4 fruit fly cellular contexts compared by ENCODE assay signal in the genomic region with DNA sequence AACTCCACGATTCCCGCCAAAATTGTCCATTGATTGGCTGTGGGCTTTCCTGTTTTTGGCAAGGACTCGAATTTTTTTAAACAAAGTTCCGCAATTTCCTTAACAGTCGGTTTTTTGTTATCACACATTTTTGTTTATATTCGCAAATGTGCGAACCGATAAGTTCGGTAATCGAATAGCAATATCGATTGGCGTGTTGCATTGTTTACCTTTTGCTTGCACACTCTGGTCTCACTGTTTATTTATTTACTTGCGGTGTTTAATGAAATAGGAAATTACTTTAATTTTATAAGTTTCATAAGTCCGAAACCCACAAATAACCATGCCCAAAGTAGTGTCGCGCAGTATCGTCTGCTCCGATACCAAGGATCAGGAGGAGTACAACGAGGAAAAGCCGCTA.
A peak's percentile ranks its signal among the peaks of the same experiment; 100 is the strongest.
TF ChIP-seq lines count a peak whose summit lies in the region.

A gene (minus strand): TSS at position 152 of the 400 bp plus-strand sequence.
A gene (plus strand): TSS at position 200 of the 400 bp plus-strand sequence.

- no peak for TF ChIP-seq CTCF in whole organism, embryonic (GFP tag; optimal IDR thresholded peaks at IDR 0.05; lab: Kevin White, UChicago)

TF ChIP-seq in whole organism, adult, 20 proteins besides CTCF, POLR2A, EP300 and RAD21:
- peak; percentile 23 for TF ChIP-seq Mnt (GFP tag; optimal IDR thresholded peaks at IDR 0.05; lab: Kevin White, UChicago)
- no peak for TF ChIP-seq CG1620 (GFP tag; optimal IDR thresholded peaks at IDR 0.05; lab: Kevin White, UChicago)
- TF ChIP-seq pad (GFP tag; optimal IDR thresholded peaks at IDR 0.05; lab: Kevin White, UChicago), result no peak
- no peak for TF ChIP-seq CG5204 (GFP tag; optimal IDR thresholded peaks at IDR 0.05; lab: Kevin White, UChicago)
- no peak for TF ChIP-seq CG11617 (GFP tag; optimal IDR thresholded peaks at IDR 0.05; lab: Kevin White, UChicago)
- TF ChIP-seq tj (GFP tag; optimal IDR thresholded peaks at IDR 0.05; lab: Kevin White, UChicago), result no peak
- no peak for TF ChIP-seq CG33017 (tag; optimal IDR thresholded peaks at IDR 0.05; lab: Kevin White, UChicago)
- no peak for TF ChIP-seq CG14711 (tag; optimal IDR thresholded peaks at IDR 0.05; lab: Kevin White, UChicago)
- peak; percentile 22 for TF ChIP-seq cic (GFP tag; optimal IDR thresholded peaks at IDR 0.05; lab: Kevin White, UChicago)
- no peak for TF ChIP-seq CG7045 (GFP tag; optimal IDR thresholded peaks at IDR 0.05; lab: Kevin White, UChicago)
- no peak for TF ChIP-seq Clk (GFP tag; optimal IDR thresholded peaks at IDR 0.05; lab: Kevin White, UChicago)
- no peak for TF ChIP-seq toe (GFP tag; optimal IDR thresholded peaks at IDR 0.05; lab: Kevin White, UChicago)
- TF ChIP-seq Hr96 (GFP tag; optimal IDR thresholded peaks at IDR 0.05; lab: Kevin White, UChicago), result no peak
- TF ChIP-seq CG12768 (GFP tag; optimal IDR thresholded peaks at IDR 0.05; lab: Kevin White, UChicago), result no peak
- no peak for TF ChIP-seq cnc (optimal IDR thresholded peaks at IDR 0.05; lab: Kevin White, UChicago)
- TF ChIP-seq Crg-1 (GFP tag; optimal IDR thresholded peaks at IDR 0.05; lab: Kevin White, UChicago), result no peak
- no peak for TF ChIP-seq kay (GFP tag; lab: Kevin White, UChicago; ENCODE audit: borderline replicate concordance)
- TF ChIP-seq CG7101 (tag; optimal IDR thresholded peaks at IDR 0.05; lab: Kevin White, UChicago), result no peak
- peak; percentile 13 for TF ChIP-seq bab1 (GFP tag; optimal IDR thresholded peaks at IDR 0.05; lab: Kevin White, UChicago)
- TF ChIP-seq ovo (GFP tag; optimal IDR thresholded peaks at IDR 0.05; lab: Kevin White, UChicago), result no peak

TF ChIP-seq in whole organism, embryonic, 481 proteins besides CTCF, POLR2A, EP300 and RAD21 (continues in another document):
- TF ChIP-seq Bteb2 (GFP tag; optimal IDR thresholded peaks at IDR 0.05; lab: Kevin White, UChicago) (no peak), Myb (GFP tag; optimal IDR thresholded peaks at IDR 0.05; lab: Kevin White, UChicago) (peak; percentile 26), pzg (GFP tag; optimal IDR thresholded peaks at IDR 0.05; lab: Kevin White, UChicago) (peak; percentile 67), Dref (GFP tag; IDR thresholded peaks at IDR 0.05; lab: Robert Waterston, UW) (peak; percentile 80), NFAT (GFP tag; IDR thresholded peaks at IDR 0.05; lab: Robert Waterston, UW) (no peak), Scr (GFP tag; IDR thresholded peaks at IDR 0.05; lab: Robert Waterston, UW; ENCODE audit: partially characterized antibody) (peak; percentile 61), knrl (GFP tag; IDR thresholded peaks at IDR 0.05; lab: Robert Waterston, UW; ENCODE audit: partially characterized antibody) (0 out of 3 replicates have a peak, but pooled peaks have one; percentile 15), CG14710 (tag; optimal IDR thresholded peaks at IDR 0.05; lab: Kevin White, UChicago) (peak; percentile 35), Doc2 (GFP tag; IDR thresholded peaks at IDR 0.05; lab: Robert Waterston, UW) (no peak), CG11560 (tag; IDR thresholded peaks at IDR 0.05; lab: Robert Waterston, UW) (peak; percentile 98), Asciz (GFP tag; optimal IDR thresholded peaks at IDR 0.05; lab: Kevin White, UChicago) (no peak), Dbx (GFP tag; IDR thresholded peaks at IDR 0.05; lab: Robert Waterston, UW) (no peak), MESR4 (GFP tag; optimal IDR thresholded peaks at IDR 0.05; lab: Kevin White, UChicago) (peak; percentile 46), CG2116 (GFP tag; optimal IDR thresholded peaks at IDR 0.05; lab: Kevin White, UChicago) (peak; percentile 59), cad (GFP tag; optimal IDR thresholded peaks at IDR 0.05; lab: Kevin White, UChicago) (no peak), CG15073 (GFP tag; optimal IDR thresholded peaks at IDR 0.05; lab: Kevin White, UChicago) (no peak), CG17186 (GFP tag; optimal IDR thresholded peaks at IDR 0.05; lab: Kevin White, UChicago) (peak; percentile 26), Sin3A (optimal IDR thresholded peaks at IDR 0.05; lab: Kevin White, UChicago) (peak; percentile 35), Vsx1 (GFP tag; optimal IDR thresholded peaks at IDR 0.05; lab: Kevin White, UChicago) (no peak), HLH4C (GFP tag; IDR thresholded peaks at IDR 0.05; lab: Robert Waterston, UW; ENCODE audit: partially characterized antibody) (peak; percentile 38; the same call in 1 of the 3 replicates), CG12659 (GFP tag; optimal IDR thresholded peaks at IDR 0.05; lab: Kevin White, UChicago) (peak; percentile 47), peb (GFP tag; IDR thresholded peaks at IDR 0.05; lab: Robert Waterston, UW) (no peak)

TF ChIP-seq in whole organism, prepupa, 60 proteins besides CTCF, POLR2A, EP300 and RAD21:
- TF ChIP-seq CG31627 (GFP tag; optimal IDR thresholded peaks at IDR 0.05; lab: Kevin White, UChicago) (no peak), fkh (GFP tag; optimal IDR thresholded peaks at IDR 0.05; lab: Kevin White, UChicago) (peak; percentile 100)

TF ChIP-seq in whole organism, wandering third instar larva, 38 proteins besides CTCF, POLR2A, EP300 and RAD21:
- TF ChIP-seq Hr83 (GFP tag; optimal IDR thresholded peaks at IDR 0.05; lab: Kevin White, UChicago; ENCODE audit: poor library complexity, severe bottlenecking) (peak; percentile 21), CG9705 (GFP tag; optimal IDR thresholded peaks at IDR 0.05; lab: Kevin White, UChicago) (peak; percentile 15), lola (GFP tag; optimal IDR thresholded peaks at IDR 0.05; lab: Kevin White, UChicago) (no peak), N (GFP tag; optimal IDR thresholded peaks at IDR 0.05; lab: Kevin White, UChicago) (no peak)
TF ChIP-seq in whole organism, wandering third instar larva: peak in this region for 2.
